Worm (Caenorhabditis elegans): ENCODE measurements around the gene F55A11.1.

Gene F55A11.1

ce11 chrV:11758635-11759034 is 5.5 kb downstream of the F55A11.1 start, which contains the start of gene T04F3.3:
TSS of gene T04F3.3 (plus strand) at chrV:11758935.
- TF ChIP-seq egl-44 (GFP tag; IDR thresholded peaks at IDR 0.05) (no peak), fkh-3 (tag; optimal IDR thresholded peaks at IDR 0.05) (no peak), Y67H2A.10 (GFP tag; conservative IDR thresholded peaks at IDR 0.05) (no peak), nhr-27 (tag; optimal IDR thresholded peaks at IDR 0.05) (no peak), Y95B8A.8 (GFP tag; IDR thresholded peaks at IDR 0.05) (no peak), hmg-1.2 (GFP tag; IDR thresholded peaks at IDR 0.05) (no peak), unc-130 (GFP tag; optimal IDR thresholded peaks at IDR 0.05) (no peak), egrh-3 (GFP tag; IDR thresholded peaks at IDR 0.05) (no peak), K11D2.4 (GFP tag; IDR thresholded peaks at IDR 0.05) (no peak), gei-17 (GFP tag; optimal IDR thresholded peaks at IDR 0.05) (no peak), ztf-6 (GFP tag; IDR thresholded peaks at IDR 0.05) (no peak), F39B2.1 (GFP tag; IDR thresholded peaks at IDR 0.05) (no peak), madf-8 (GFP tag; conservative IDR thresholded peaks at IDR 0.05) (no peak), attf-5 (GFP tag; optimal IDR thresholded peaks at IDR 0.05) (no peak), attf-6 (GFP tag; IDR thresholded peaks at IDR 0.05) (no peak)

DNA sequence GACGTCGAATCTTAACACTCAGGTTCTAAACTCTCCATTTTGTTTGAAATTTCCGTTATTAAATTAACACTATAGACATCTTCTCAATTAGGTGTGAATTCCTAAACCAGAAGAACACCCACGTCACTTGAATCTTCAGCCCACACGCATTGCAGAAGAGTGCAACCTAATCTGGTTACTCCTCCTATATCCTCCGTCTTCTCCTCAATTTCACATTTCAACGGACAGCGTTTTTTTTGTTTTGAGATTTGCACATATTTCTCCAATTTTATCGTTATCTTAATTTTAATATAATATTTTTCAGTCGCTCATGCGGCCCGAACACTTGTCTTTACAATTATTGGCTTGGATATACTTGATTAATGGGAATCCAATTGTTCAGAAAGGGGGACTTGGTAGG is 6.8 kb downstream of the F55A11.1 start, which contains the start of gene smoc-1:
Gene smoc-1 (plus strand): TSS at position 301 of the 400 bp plus-strand sequence.
- TF ChIP-seq him-1 (tag; optimal IDR thresholded peaks at IDR 0.05) (no peak), F55B11.4 (tag; optimal IDR thresholded peaks at IDR 0.05; ENCODE audit: borderline replicate concordance, insufficient read depth) (no peak), Y95B8A.8 (GFP tag; IDR thresholded peaks at IDR 0.05) (no peak)

DNA sequence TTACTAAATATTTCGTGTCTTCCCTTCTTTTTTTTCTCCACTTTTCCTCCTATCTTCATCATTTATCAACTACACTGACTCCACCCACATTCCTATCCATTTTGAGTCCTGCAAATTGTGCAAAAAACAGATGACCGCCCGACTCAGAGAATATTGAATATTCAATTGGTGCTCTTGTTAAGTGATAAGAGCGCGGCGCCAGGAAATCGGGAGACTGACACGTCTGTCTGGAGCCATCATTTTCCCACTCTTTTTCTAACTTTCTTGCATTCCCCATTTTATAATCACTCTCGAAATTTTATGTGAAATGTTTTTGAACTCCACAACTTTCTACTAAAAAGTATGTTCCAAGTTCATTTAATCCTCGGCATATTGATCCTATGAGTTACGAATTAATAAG is 8.3 kb downstream of the F55A11.1 start:
- TF ChIP-seq egl-44 (GFP tag; IDR thresholded peaks at IDR 0.05) (no peak), nhr-80 (tag; optimal IDR thresholded peaks at IDR 0.05) (peak; percentile 84), zfh-2 (GFP tag; conservative IDR thresholded peaks at IDR 0.05) (no peak)

DNA sequence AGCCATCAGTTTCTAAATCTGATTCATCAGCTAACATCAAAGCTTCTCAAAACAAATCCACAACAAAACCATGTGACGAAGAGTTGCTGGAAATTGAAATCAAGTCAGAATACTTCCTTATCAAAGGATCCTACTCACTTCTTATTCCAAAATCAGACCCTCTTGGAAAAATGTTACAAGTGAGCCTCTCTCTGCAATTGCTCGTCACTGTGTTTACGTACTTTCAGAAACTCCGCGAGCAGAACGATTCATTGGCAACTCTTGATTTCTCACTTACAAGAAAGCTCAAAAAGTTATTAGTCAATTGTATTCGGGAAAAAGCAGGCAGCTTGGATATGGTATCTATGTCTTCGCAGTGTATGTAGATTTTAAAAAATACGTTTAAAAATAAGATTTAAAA is 12.7 kb downstream of the F55A11.1 start:
- TF ChIP-seq F57A8.1 (GFP tag; optimal IDR thresholded peaks at IDR 0.05) (no peak), madf-10 (tag; optimal IDR thresholded peaks at IDR 0.05) (no peak), C17E4.6 (GFP tag; IDR thresholded peaks at IDR 0.05) (no peak), pbrm-1 (GFP tag; IDR thresholded peaks at IDR 0.05) (no peak), hmg-1.2 (GFP tag; IDR thresholded peaks at IDR 0.05) (no peak), attf-6 (GFP tag; IDR thresholded peaks at IDR 0.05) (no peak), let-526 (GFP tag; IDR thresholded peaks at IDR 0.05) (no peak), lin-54 (GFP tag; optimal IDR thresholded peaks at IDR 0.05) (no peak), akir-1 (GFP tag; optimal IDR thresholded peaks at IDR 0.05) (no peak)

- TF ChIP-seq cebp-2 (GFP tag; IDR thresholded peaks at IDR 0.05) (no peak), K12H6.12 (tag; optimal IDR thresholded peaks at IDR 0.05) (no peak), T07F8.4 (tag; optimal IDR thresholded peaks at IDR 0.05) (no peak), F49E8.2 (tag; optimal IDR thresholded peaks at IDR 0.05; ENCODE audit: insufficient read depth) (no peak), athp-1 (tag; optimal IDR thresholded peaks at IDR 0.05) (no peak), ama-1 (optimal IDR thresholded peaks at IDR 0.05) (no peak), ama-1 (GFP tag; optimal IDR thresholded peaks at IDR 0.05) (no peak), Y53G8AR.9 (GFP tag; conservative IDR thresholded peaks at IDR 0.05) (no peak), ccch-3 (GFP tag; optimal IDR thresholded peaks at IDR 0.05) (no peak)
These were observed 23.1 kb downstream of the F55A11.1 start for ce11 chrV:11741078-11741477.

All from whole organism, young adult.